Fruit fly (Drosophila melanogaster) whole organism, wandering third instar larva: Measurements from ENCODE around the gene mRpL35.

Experiments
- CG32264 ChIP-seq: fragments of 200-800 bp; sonication (Bioruptor generic); optimal IDR thresholded peaks from 2 replicates; lab custom pipeline; 2016; ENCODE audit warnings: missing biosample characterization, missing genetic modification characterization
- CrebA ChIP-seq: fragments of 200-800 bp; sonication (Bioruptor generic); optimal IDR thresholded peaks from 2 replicates; lab custom pipeline; 2016; ENCODE audit warnings: missing biosample characterization, mild to moderate bottlenecking, missing genetic modification characterization, borderline replicate concordance
- Dfd ChIP-seq: fragments of >200 bp; optimal IDR thresholded peaks from 2 replicates; lab custom pipeline; 2017; ENCODE audit warnings: missing biosample characterization, missing genetic modification characterization
- Dif ChIP-seq: fragments of 200-275, 200-300 bp; sonication (Bioruptor generic); optimal IDR thresholded peaks from 2 replicates; lab custom pipeline; 2018; ENCODE audit warnings: missing biosample characterization, missing genetic modification characterization; ENCODE audit not compliant: partially characterized antibody
- Hnf4 ChIP-seq: fragments of 200-800 bp; sonication (Bioruptor generic); optimal IDR thresholded peaks from 2 replicates; lab custom pipeline; 2016; ENCODE audit warnings: missing biosample characterization, mild to moderate bottlenecking, missing genetic modification characterization
- Hr83 ChIP-seq: fragments of 200-300 bp; sonication (Bioruptor generic); optimal IDR thresholded peaks from 2 replicates; lab custom pipeline; 2016; ENCODE audit warnings: missing biosample characterization, mild to moderate bottlenecking, missing genetic modification characterization, moderate library complexity; ENCODE audit not compliant: poor library complexity, severe bottlenecking
- Myc ChIP-seq: fragments of >200 bp; optimal IDR thresholded peaks from 2 replicates; lab custom pipeline; 2017
- N ChIP-seq: fragments of >200 bp; optimal IDR thresholded peaks from 2 replicates; lab custom pipeline; 2018; ENCODE audit warnings: missing biosample characterization, missing external identifiers, missing genetic modification characterization
- brk ChIP-seq: fragments of 200-800 bp; sonication (Bioruptor generic); optimal IDR thresholded peaks from 2 replicates; lab custom pipeline; 2016; ENCODE audit warnings: missing biosample characterization, mild to moderate bottlenecking, missing genetic modification characterization
- dl ChIP-seq, 2 experiments: fragments of 175-275, 200-275 bp in 1 of 2; fragments of 200-275 bp in 1 of 2; sonication (Bioruptor generic); optimal IDR thresholded peaks; lab custom pipeline; 2018; ENCODE audit warnings: mild to moderate bottlenecking in 2 of 2, missing biosample characterization in 2 of 2, missing genetic modification characterization in 2 of 2, moderate library complexity in 2 of 2; ENCODE audit not compliant: partially characterized antibody in 2 of 2, insufficient read depth in 1 of 2
- jim ChIP-seq: fragments of 175-275, 200-325 bp; sonication (Bioruptor generic); optimal IDR thresholded peaks from 2 replicates; lab custom pipeline; 2016; ENCODE audit warnings: missing biosample characterization, mild to moderate bottlenecking, missing genetic modification characterization
- sv ChIP-seq: fragments of 200-800 bp; sonication (Bioruptor generic); optimal IDR thresholded peaks from 3 replicates; lab custom pipeline; 2016; ENCODE audit warnings: missing biosample characterization, missing genetic modification characterization

mRpL35 gene

DNA sequence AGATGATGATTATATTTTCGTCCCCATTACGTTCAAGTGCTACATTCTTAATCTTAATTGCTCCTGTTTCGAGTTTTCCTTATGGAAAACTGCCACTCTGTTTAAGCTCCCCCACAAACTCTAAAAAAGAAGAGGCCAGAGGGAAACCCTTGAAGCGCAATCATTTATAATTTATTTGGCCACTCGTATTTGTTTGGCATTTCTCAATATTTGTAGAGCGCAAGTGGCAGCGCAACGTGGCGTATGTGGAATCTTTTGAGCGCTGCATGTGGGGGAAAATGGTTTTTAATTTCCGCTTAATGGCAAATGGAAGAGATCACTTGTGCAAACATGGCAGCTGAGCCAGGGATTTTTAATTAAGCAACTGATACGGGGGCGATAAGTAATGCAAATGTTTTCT is 43.9 kb downstream of the mRpL35 start:
- TF ChIP-seq Hr83 (GFP tag; lab: Kevin White, UChicago) (peak; percentile 25), jim (GFP tag; lab: Kevin White, UChicago) (no peak)

DNA sequence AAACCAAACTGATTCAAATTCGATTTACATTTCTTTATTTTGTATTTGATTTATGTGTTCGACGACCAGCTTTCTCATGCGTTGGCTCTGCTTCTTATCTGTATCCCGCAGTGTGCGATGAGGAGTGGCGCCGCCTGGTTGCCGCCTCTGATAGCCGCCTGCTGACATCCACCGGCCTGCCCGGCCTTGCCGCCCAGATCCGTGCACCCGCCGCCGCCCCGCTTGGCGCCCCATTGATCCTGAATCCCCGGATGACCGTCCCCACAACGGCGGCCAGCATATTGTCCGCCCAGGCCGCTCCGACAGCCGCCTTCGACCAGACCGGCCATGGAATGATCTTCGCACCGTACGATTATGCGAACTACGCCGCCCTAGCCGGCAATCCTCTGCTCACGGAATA is 48.3 kb downstream of the mRpL35 start:
- TF ChIP-seq brk: no peak
- peak; percentile 82 for TF ChIP-seq Dfd (GFP tag; lab: Kevin White, UChicago)
- TF ChIP-seq N (GFP tag; lab: Kevin White, UChicago): no peak
- TF ChIP-seq CrebA (GFP tag; lab: Kevin White, UChicago): no peak
- TF ChIP-seq sv (GFP tag; lab: Kevin White, UChicago): no peak
- TF ChIP-seq Dif (GFP tag; lab: Kevin White, UChicago): no peak
- TF ChIP-seq Hnf4 (GFP tag; lab: Kevin White, UChicago): no peak
- TF ChIP-seq dl (GFP tag; optimal IDR thresholded peaks at IDR 0.05; lab: Kevin White, UChicago; ENCODE audit: insufficient read depth in 1 of 2, partially characterized antibody in 2 of 2): no peak

DNA sequence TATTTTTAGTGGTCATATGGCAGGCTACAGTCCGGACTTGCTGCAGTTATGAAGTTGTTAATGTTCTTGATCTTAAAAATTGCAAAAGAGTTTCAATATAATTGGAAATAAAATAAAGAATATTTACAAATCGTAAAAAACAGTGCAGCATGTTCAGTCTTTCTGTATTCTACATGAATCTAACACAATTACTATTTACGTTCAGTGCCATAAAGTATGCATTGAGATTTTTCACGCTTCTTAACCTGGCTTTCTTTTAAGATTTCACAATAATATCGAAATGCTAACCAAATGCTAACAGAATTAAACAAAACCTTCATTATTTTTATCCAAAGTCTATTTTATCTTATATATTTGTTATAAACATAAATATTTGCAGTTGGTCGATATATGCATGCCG is 49.2 kb downstream of the mRpL35 start:
- TF ChIP-seq Hr83 (GFP tag; lab: Kevin White, UChicago) (no peak), CG32264 (GFP tag; lab: Kevin White, UChicago) (no peak), Myc (lab: Kevin White, UChicago) (peak; percentile 18), sv (GFP tag; lab: Kevin White, UChicago) (no peak), brk (no peak)
